Fruit fly (Drosophila melanogaster) whole organism, embryonic: ENCODE results near the gene Bet5.
A peak's percentile ranks its signal among the peaks of the same experiment; 100 is the strongest.

Source experiments
- Awh ChIP-seq: fragments of 200-800 bp; sonication (Bioruptor generic); IDR thresholded peaks from 2 replicates; pipeline ENCODE4, ENCODE4 v1.3.6; 2022; ENCODE audit warnings: missing biosample characterization, missing genetic modification characterization
- CG10147 ChIP-seq: fragments of 200-800 bp; sonication (Bioruptor generic); optimal IDR thresholded peaks from 2 replicates; lab custom pipeline; 2019; ENCODE audit warnings: missing biosample characterization, mild to moderate bottlenecking, missing genetic modification characterization, moderate library complexity
- CG10366 ChIP-seq: fragments of 200-800 bp; sonication (Bioruptor generic); IDR thresholded peaks from 2 replicates; pipeline ENCODE4 v1.3.6; 2022; ENCODE audit warnings: missing biosample characterization, missing genetic modification characterization
- CG11398 ChIP-seq: fragments of 200-800 bp; sonication (Bioruptor generic); optimal IDR thresholded peaks from 2 replicates; lab custom pipeline; 2016; ENCODE audit warnings: missing biosample characterization, missing genetic modification characterization
- CG13424 ChIP-seq: fragments of 200-800 bp; sonication (Bioruptor generic); optimal IDR thresholded peaks from 2 replicates; lab custom pipeline; 2019; ENCODE audit warnings: missing biosample characterization, mild to moderate bottlenecking, missing genetic modification characterization, moderate library complexity
- CG14050 ChIP-seq: fragments of 200-800 bp; sonication (Bioruptor generic); IDR thresholded peaks from 3 replicates; pipeline ENCODE4 v1.3.6; 2022; ENCODE audit warnings: missing biosample characterization, missing genetic modification characterization
- CG15514 ChIP-seq: fragments of 200-800 bp; sonication (Bioruptor generic); optimal IDR thresholded peaks from 3 replicates; lab custom pipeline; 2017; ENCODE audit warnings: missing biosample characterization, missing genetic modification characterization, mild to moderate bottlenecking, moderate library complexity, missing genetic modification reagents
- CG17568 ChIP-seq: fragments of 200-800 bp; sonication (Bioruptor generic); optimal IDR thresholded peaks from 2 replicates; lab custom pipeline; 2018; ENCODE audit warnings: missing biosample characterization, mild to moderate bottlenecking, missing genetic modification characterization, moderate library complexity
- CG32767 ChIP-seq: fragments of 200-800 bp; sonication (Bioruptor generic); IDR thresholded peaks from 2 replicates; pipeline ENCODE4 v1.3.6; 2022; ENCODE audit warnings: missing biosample characterization, missing genetic modification characterization
- CG4854 ChIP-seq: fragments of 200-800 bp; sonication (Bioruptor generic); optimal IDR thresholded peaks from 2 replicates; lab custom pipeline; 2016; ENCODE audit warnings: missing biosample characterization, missing genetic modification characterization, inconsistent platforms
- CG6254 ChIP-seq: fragments of 200-800 bp; sonication (Bioruptor generic); optimal IDR thresholded peaks from 3 replicates; lab custom pipeline; 2017; ENCODE audit warnings: mild to moderate bottlenecking, missing biosample characterization, missing genetic modification reagents, missing genetic modification characterization
- CG8290 ChIP-seq, 3 experiments: fragments of 200-800 bp; sonication (Bioruptor generic); optimal IDR thresholded peaks; 2 replicates each; lab custom pipeline; 2016 to 2019; ENCODE audit warnings: missing biosample characterization in 3 of 3, missing genetic modification characterization in 3 of 3, mild to moderate bottlenecking in 2 of 3, moderate library complexity in 1 of 3
- CG8478 ChIP-seq: fragments of >200 bp; optimal IDR thresholded peaks from 2 replicates; lab custom pipeline; 2018
- CG8944 ChIP-seq: fragments of 200-800 bp; sonication (Bioruptor generic); optimal IDR thresholded peaks from 3 replicates; lab custom pipeline; 2016; ENCODE audit warnings: missing biosample characterization, missing genetic modification characterization
- CG9727 ChIP-seq: fragments of 200-800 bp; sonication (Bioruptor generic); optimal IDR thresholded peaks from 3 replicates; lab custom pipeline; 2017; ENCODE audit warnings: missing biosample characterization, mild to moderate bottlenecking, missing genetic modification characterization
- Chrac-16 ChIP-seq: fragments of 200-800 bp; sonication (Bioruptor generic); optimal IDR thresholded peaks from 3 replicates; lab custom pipeline; 2016; ENCODE audit warnings: missing biosample characterization, missing genetic modification characterization
- Dek ChIP-seq: fragments of 200-800 bp; sonication (Bioruptor generic); optimal IDR thresholded peaks from 3 replicates; lab custom pipeline; 2019; ENCODE audit warnings: missing biosample characterization, mild to moderate bottlenecking, missing genetic modification characterization, moderate library complexity
- Doc3 ChIP-seq: fragments of 200-800 bp; sonication (Bioruptor generic); IDR thresholded peaks from 3 replicates; pipeline ENCODE4 v1.3.6; 2022; ENCODE audit warnings: missing biosample characterization, missing genetic modification characterization; ENCODE audit not compliant: partially characterized antibody
- Ets97D ChIP-seq: fragments of 200-800 bp; sonication (Bioruptor generic); optimal IDR thresholded peaks from 3 replicates; lab custom pipeline; 2016; ENCODE audit warnings: missing biosample characterization, missing genetic modification characterization
- Fer2 ChIP-seq: fragments of 200-800 bp; sonication (Bioruptor generic); optimal IDR thresholded peaks from 2 replicates; lab custom pipeline; 2018; ENCODE audit warnings: missing biosample characterization, mild to moderate bottlenecking, missing genetic modification characterization, moderate library complexity
- H15 ChIP-seq: fragments of 200-800 bp; sonication (Bioruptor generic); IDR thresholded peaks from 3 replicates; pipeline ENCODE4 v1.3.6; 2022; ENCODE audit warnings: missing biosample characterization, missing genetic modification characterization
- Hmr ChIP-seq: fragments of 200-800 bp; sonication (Bioruptor generic); optimal IDR thresholded peaks from 3 replicates; lab custom pipeline; 2017; ENCODE audit warnings: mild to moderate bottlenecking, missing biosample characterization, missing genetic modification reagents, missing genetic modification characterization
- Med ChIP-seq: fragments of 200-800 bp; sonication (Bioruptor generic); peaks from one replicate; lab custom pipeline; 2016; ENCODE audit warnings: missing biosample characterization, missing genetic modification characterization, mild to moderate bottlenecking, inconsistent platforms, moderate library complexity
- Ravus ChIP-seq: fragments of 200-800 bp; sonication (Bioruptor generic); IDR thresholded peaks from 2 replicates; pipeline ENCODE4 v1.3.6; 2022; ENCODE audit warnings: missing biosample characterization, missing genetic modification characterization
- Rx ChIP-seq: fragments of 200-800 bp; sonication (Bioruptor generic); IDR thresholded peaks from 2 replicates; pipeline ENCODE4 v1.3.6; 2022; ENCODE audit warnings: missing biosample characterization, missing genetic modification characterization
- Sin3A ChIP-seq: fragments of >200 bp; optimal IDR thresholded peaks from 2 replicates; lab custom pipeline; 2018
- Spps ChIP-seq: fragments of 200-800 bp; sonication (Bioruptor generic); optimal IDR thresholded peaks from 2 replicates; lab custom pipeline; 2018; ENCODE audit warnings: missing biosample characterization, mild to moderate bottlenecking, missing genetic modification characterization
- amos ChIP-seq: fragments of 200-800 bp; sonication (Bioruptor generic); IDR thresholded peaks from 2 replicates; pipeline ENCODE4 v1.3.6; 2022; ENCODE audit warnings: missing biosample characterization, missing genetic modification characterization; ENCODE audit not compliant: partially characterized antibody
- bbx ChIP-seq: fragments of 200-800 bp; sonication (Bioruptor generic); IDR thresholded peaks from 2 replicates; pipeline ENCODE4 v1.3.6; 2022; ENCODE audit warnings: missing biosample characterization, missing genetic modification characterization; ENCODE audit not compliant: partially characterized antibody
- crc ChIP-seq: fragments of 200-800 bp; sonication (Bioruptor generic); optimal IDR thresholded peaks from 2 replicates; lab custom pipeline; 2016; ENCODE audit warnings: missing biosample characterization, missing genetic modification characterization
- crol ChIP-seq: fragments of 200-800 bp; sonication (Bioruptor generic); IDR thresholded peaks from 2 replicates; pipeline ENCODE4 v1.3.6; 2022; ENCODE audit warnings: missing biosample characterization, missing genetic modification characterization
- crp ChIP-seq, 2 experiments: fragments of 200-800 bp; sonication (Bioruptor generic); optimal IDR thresholded peaks; 2 replicates in 1 of 2; 3 replicates in 1 of 2; lab custom pipeline; 2017; ENCODE audit warnings: missing biosample characterization in 2 of 2, missing genetic modification characterization in 2 of 2, mild to moderate bottlenecking in 1 of 2, moderate library complexity in 1 of 2
- dm ChIP-seq: fragments of 200-800 bp; sonication (Bioruptor generic); optimal IDR thresholded peaks from 3 replicates; lab custom pipeline; 2016; ENCODE audit warnings: missing biosample characterization, missing genetic modification characterization
- emc ChIP-seq: fragments of 200-800 bp; sonication (Bioruptor generic); optimal IDR thresholded peaks from 2 replicates; lab custom pipeline; 2016; ENCODE audit warnings: missing biosample characterization, missing genetic modification characterization
- ems ChIP-seq: fragments of 200-800 bp; sonication (Bioruptor generic); optimal IDR thresholded peaks from 3 replicates; lab custom pipeline; 2016; ENCODE audit warnings: missing biosample characterization, missing genetic modification characterization
- eyg ChIP-seq: fragments of 200-800 bp; sonication (Bioruptor generic); optimal IDR thresholded peaks from 3 replicates; lab custom pipeline; 2016; ENCODE audit warnings: missing biosample characterization, missing genetic modification characterization
- grn ChIP-seq: fragments of 200-800 bp; sonication (Bioruptor generic); optimal IDR thresholded peaks from 3 replicates; lab custom pipeline; 2017; ENCODE audit warnings: missing biosample characterization, missing genetic modification characterization
- h ChIP-seq: fragments of >200 bp; optimal IDR thresholded peaks from 2 replicates; lab custom pipeline; 2017
- her ChIP-seq: fragments of 200-800 bp; sonication (Bioruptor generic); optimal IDR thresholded peaks from 2 replicates; lab custom pipeline; 2016; ENCODE audit warnings: missing biosample characterization, missing genetic modification characterization
- ind ChIP-seq: fragments of 200-800 bp; sonication (Bioruptor generic); optimal IDR thresholded peaks from 3 replicates; lab custom pipeline; 2016; ENCODE audit warnings: missing biosample characterization, missing genetic modification characterization
- mld ChIP-seq: fragments of 200-800 bp; sonication (Bioruptor generic); IDR thresholded peaks from 3 replicates; pipeline ENCODE4 v1.3.6; 2022; ENCODE audit warnings: missing biosample characterization, missing genetic modification characterization; ENCODE audit not compliant: partially characterized antibody
- nom ChIP-seq: fragments of 200-800 bp; sonication (Bioruptor generic); optimal IDR thresholded peaks from 2 replicates; lab custom pipeline; 2017; ENCODE audit warnings: missing biosample characterization, missing genetic modification characterization, mild to moderate bottlenecking, moderate library complexity, missing genetic modification reagents
- onecut ChIP-seq: fragments of 200-800 bp; sonication (Bioruptor generic); IDR thresholded peaks from 2 replicates; pipeline ENCODE4 v1.3.6; 2022; ENCODE audit warnings: missing biosample characterization, missing genetic modification characterization
- otp ChIP-seq: fragments of 200-800 bp; sonication (Bioruptor generic); IDR thresholded peaks from 3 replicates; pipeline ENCODE4, ENCODE4 v1.3.6; 2022; ENCODE audit warnings: missing biosample characterization, missing genetic modification characterization
- schlank ChIP-seq: fragments of 200-800 bp; sonication (Bioruptor generic); optimal IDR thresholded peaks from 2 replicates; lab custom pipeline; 2018; ENCODE audit warnings: missing biosample characterization, mild to moderate bottlenecking, missing genetic modification characterization
- sens ChIP-seq: fragments of 200-800 bp; sonication (Bioruptor generic); peaks from one replicate; lab custom pipeline; 2016; ENCODE audit warnings: missing biosample characterization, missing genetic modification characterization
- slbo ChIP-seq: fragments of 200-800 bp; sonication (Bioruptor generic); IDR thresholded peaks from 2 replicates; pipeline ENCODE4 v1.3.6; 2022; ENCODE audit warnings: missing biosample characterization, missing genetic modification characterization
- stc ChIP-seq: fragments of 200-800 bp; sonication (Bioruptor generic); IDR thresholded peaks from 2 replicates; pipeline ENCODE4 v1.3.6; 2022; ENCODE audit warnings: missing biosample characterization, missing genetic modification characterization
- tgo ChIP-seq: fragments of 200-800 bp; sonication (Bioruptor generic); IDR thresholded peaks from 3 replicates; pipeline ENCODE4 v1.3.6; 2022; ENCODE audit warnings: missing biosample characterization, missing genetic modification characterization
- tup ChIP-seq: fragments of 200-800 bp; sonication (Bioruptor generic); optimal IDR thresholded peaks from 2 replicates; lab custom pipeline; 2016; ENCODE audit warnings: missing biosample characterization, mild to moderate bottlenecking, missing genetic modification characterization, moderate library complexity
- wor ChIP-seq: fragments of 200-800 bp; sonication (Bioruptor generic); IDR thresholded peaks from 2 replicates; pipeline ENCODE4 v1.3.6; 2022; ENCODE audit warnings: missing biosample characterization, missing genetic modification characterization
- zfh1 ChIP-seq: fragments of 200-800 bp; sonication (Bioruptor generic); IDR thresholded peaks from 3 replicates; pipeline ENCODE4 v1.3.6; 2022; ENCODE audit warnings: missing biosample characterization, missing genetic modification characterization

Gene Bet5

DNA sequence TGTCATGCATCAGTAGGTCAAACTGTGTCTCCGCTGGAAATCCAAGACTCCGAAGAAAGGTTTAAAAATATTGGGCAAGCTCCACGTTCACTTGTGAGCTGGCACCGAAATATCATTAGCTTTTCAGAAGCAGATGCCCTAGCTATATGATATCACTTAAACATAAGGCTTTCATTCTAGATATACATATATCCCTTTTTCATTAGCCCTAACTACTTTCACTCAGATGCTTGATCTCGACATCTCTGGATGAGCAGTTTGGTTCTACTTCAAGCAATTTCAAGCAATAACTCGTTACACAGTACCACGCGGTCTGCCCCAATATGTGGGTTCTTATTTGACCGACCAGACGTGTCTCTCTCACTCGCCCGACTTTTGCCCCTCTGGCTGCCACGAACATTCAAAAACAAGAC is 11.4 kb downstream of the Bet5 start (continued):
- TF ChIP-seq Doc3 (GFP tag; lab: Robert Waterston, UW) = no peak
- no peak for TF ChIP-seq CG14050 (GFP tag; lab: Robert Waterston, UW)
- no peak for TF ChIP-seq CG10147 (GFP tag; lab: Kevin White, UChicago)
- TF ChIP-seq crc (GFP tag; lab: Kevin White, UChicago) = no peak
- TF ChIP-seq h = no peak
- peak; percentile 92 for TF ChIP-seq Med
- TF ChIP-seq crp (GFP tag; optimal IDR thresholded peaks at IDR 0.05; lab: Kevin White, UChicago) = no peak
- peak; percentile 19 for TF ChIP-seq dm
- TF ChIP-seq Ravus (GFP tag; lab: Robert Waterston, UW) = no peak
- TF ChIP-seq her (GFP tag; lab: Kevin White, UChicago) = no peak
- no peak for TF ChIP-seq CG8944
- no peak for TF ChIP-seq emc (GFP tag; lab: Kevin White, UChicago)
- no peak for TF ChIP-seq crol (GFP tag; lab: Robert Waterston, UW)
- TF ChIP-seq Fer2 (tag; lab: Kevin White, UChicago) = no peak
- no peak for TF ChIP-seq CG4854 (GFP tag; lab: Kevin White, UChicago)
- 0 out of 2 replicates have a peak, but pooled peaks have one; percentile 17 for TF ChIP-seq wor
- TF ChIP-seq Dek = no peak
- no peak for TF ChIP-seq Rx (GFP tag; lab: Robert Waterston, UW)
- no peak for TF ChIP-seq CG10366 (GFP tag; lab: Robert Waterston, UW)
- TF ChIP-seq sens = peak; percentile 94
- peak; percentile 21 for TF ChIP-seq Ets97D (GFP tag; lab: Kevin White, UChicago)
- TF ChIP-seq Sin3A = no peak
- TF ChIP-seq Chrac-16 (GFP tag; lab: Kevin White, UChicago) = peak; percentile 32
- TF ChIP-seq, all 482 proteins: peak for 137

DNA sequence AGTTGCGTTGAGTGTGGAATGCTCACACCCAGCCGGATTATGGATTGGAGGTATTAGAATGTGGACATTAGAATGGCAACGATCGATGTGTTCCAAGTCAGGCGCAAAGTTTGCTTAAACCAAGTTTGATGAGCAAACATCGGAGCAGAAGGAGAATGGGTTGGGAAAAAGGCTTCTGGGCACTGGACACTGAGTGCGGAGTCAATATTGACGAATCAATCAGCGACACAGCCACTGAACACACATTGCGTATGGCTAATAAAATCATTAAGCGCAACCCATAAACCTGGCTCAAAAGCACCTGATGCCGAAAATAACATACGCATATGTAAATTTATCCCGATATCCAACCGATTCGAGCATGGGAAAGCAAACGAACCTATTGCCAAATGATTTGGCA is 13.8 kb downstream of the Bet5 start:
- no peak for TF ChIP-seq CG9727 (GFP tag; lab: Kevin White, UChicago)
- no peak for TF ChIP-seq schlank
- no peak for TF ChIP-seq CG17568 (GFP tag; lab: Kevin White, UChicago)
- TF ChIP-seq amos = no peak
- no peak for TF ChIP-seq ems (GFP tag; lab: Kevin White, UChicago)
- no peak for TF ChIP-seq CG8290 (GFP tag; optimal IDR thresholded peaks at IDR 0.05; lab: Kevin White, UChicago)
- TF ChIP-seq CG8290 (tag; optimal IDR thresholded peaks at IDR 0.05; lab: Kevin White, UChicago) = peak in 1 of 2 experiments; percentile 50
- no peak for TF ChIP-seq bbx (GFP tag; lab: Robert Waterston, UW)
- no peak for TF ChIP-seq tgo (GFP tag; lab: Robert Waterston, UW)
- TF ChIP-seq CG11398 (GFP tag; lab: Kevin White, UChicago) = no peak
- TF ChIP-seq stc = peak; percentile 22; the same call in 1 of the 2 replicates
- no peak for TF ChIP-seq onecut
- TF ChIP-seq Spps (tag; lab: Kevin White, UChicago) = no peak
- no peak for TF ChIP-seq CG6254
- TF ChIP-seq crp (GFP tag; optimal IDR thresholded peaks at IDR 0.05; lab: Kevin White, UChicago) = no peak
- TF ChIP-seq eyg = no peak
- no peak for TF ChIP-seq zfh1 (GFP tag; lab: Robert Waterston, UW)
- no peak for TF ChIP-seq CG8478 (lab: Kevin White, UChicago)
- TF ChIP-seq ind (GFP tag; lab: Kevin White, UChicago) = no peak
- peak; percentile 13; the same call in 1 of the 2 replicates for TF ChIP-seq CG32767
- TF ChIP-seq tup (GFP tag; lab: Kevin White, UChicago) = no peak
- TF ChIP-seq grn = no peak
- no peak for TF ChIP-seq slbo (GFP tag; lab: Robert Waterston, UW)
- no peak for TF ChIP-seq mld (GFP tag; lab: Robert Waterston, UW)
- 0 out of 3 replicates have a peak, but pooled peaks have one; percentile 22 for TF ChIP-seq otp (GFP tag; lab: Robert Waterston, UW)
- no peak for TF ChIP-seq H15 (GFP tag; lab: Robert Waterston, UW)
- no peak for TF ChIP-seq Hmr (GFP tag; lab: Kevin White, UChicago)
- no peak for TF ChIP-seq Awh
- peak; percentile 1 for TF ChIP-seq CG15514 (GFP tag; lab: Kevin White, UChicago)
- TF ChIP-seq sens = peak; percentile 55
- no peak for TF ChIP-seq CG13424 (tag; lab: Kevin White, UChicago)
- TF ChIP-seq nom (GFP tag; lab: Kevin White, UChicago) = no peak
